Worm (Caenorhabditis elegans) whole organism, late embryonic: ENCODE data around the gene C27C12.4.

Experiments
- ceh-45 ChIP-seq: fragments of 200-800 bp; sonication (Bioruptor generic); IDR thresholded peaks from 2 replicates; pipeline ENCODE4 v1.3.6; 2022; ENCODE audit warnings: missing genetic modification reagents, missing genetic modification characterization, missing compliant biosample characterization
- dmd-4 ChIP-seq: sonication (generic microtip); optimal IDR thresholded peaks from 2 replicates; lab custom pipeline; 2016; ENCODE audit warnings: borderline replicate concordance, missing genetic modification characterization, missing compliant biosample characterization
- ets-4 ChIP-seq: sonication (generic microtip); optimal IDR thresholded peaks from 2 replicates; lab custom pipeline; 2016; ENCODE audit warnings: missing genetic modification characterization, missing compliant biosample characterization
- gmeb-2 ChIP-seq: sonication (generic microtip); optimal IDR thresholded peaks from 2 replicates; lab custom pipeline; 2016; ENCODE audit warnings: missing genetic modification characterization, inconsistent platforms, missing compliant biosample characterization
- madf-2 ChIP-seq: sonication (generic microtip); optimal IDR thresholded peaks from 2 replicates; lab custom pipeline; 2017; ENCODE audit warnings: missing genetic modification characterization, missing compliant biosample characterization
- nhr-11 ChIP-seq: fragments of 150-350 bp; optimal IDR thresholded peaks from 2 replicates; lab custom pipeline; 2014; ENCODE audit warnings: missing biosample characterization, missing genetic modification characterization
- tbx-2 ChIP-seq: sonication (generic microtip); optimal IDR thresholded peaks from 2 replicates; lab custom pipeline; 2016; ENCODE audit warnings: missing genetic modification characterization, missing compliant biosample characterization
- unc-42 ChIP-seq: sonication (generic microtip); optimal IDR thresholded peaks from 2 replicates; lab custom pipeline; 2016; ENCODE audit warnings: missing genotype, missing genetic modification characterization, missing compliant biosample characterization

- no peak for TF ChIP-seq gmeb-2
- TF ChIP-seq unc-42 (tag; lab: Kevin White, UChicago) = no peak
- no peak for TF ChIP-seq tbx-2
- TF ChIP-seq dmd-4 = no peak
- TF ChIP-seq ets-4 = no peak
- TF ChIP-seq ceh-45 = no peak
- no peak for TF ChIP-seq nhr-11 (tag; lab: Kevin White, UChicago)
- no peak for TF ChIP-seq madf-2 (tag; lab: Kevin White, UChicago)
These were observed 34.4 kb upstream of the C27C12.4 start for ce11 chrX:14819495-14819894.
